Worm (Caenorhabditis elegans) whole organism, young adult: ENCODE data around the gene tag-234.

Experiments used
- C17E4.6 ChIP-seq: fragments of 200-800 bp; sonication (Bioruptor generic); IDR thresholded peaks from 2 replicates; pipeline ENCODE4 v1.3.6; 2022; ENCODE audit warnings: missing genetic modification reagents, missing genetic modification characterization, missing compliant biosample characterization
- F10E7.11 ChIP-seq: sonication (generic microtip); optimal IDR thresholded peaks from 2 replicates; lab custom pipeline; 2017; ENCODE audit warnings: mild to moderate bottlenecking, missing genetic modification characterization, moderate library complexity, missing compliant biosample characterization
- F22D6.2 ChIP-seq: sonication (generic microtip); optimal IDR thresholded peaks from 2 replicates; lab custom pipeline; 2016; ENCODE audit warnings: mild to moderate bottlenecking, missing genetic modification characterization, missing compliant biosample characterization
- F23B12.7 ChIP-seq: sonication (generic microtip); optimal IDR thresholded peaks from 2 replicates; lab custom pipeline; 2017; ENCODE audit warnings: missing genetic modification characterization, mild to moderate bottlenecking, missing compliant biosample characterization, antibody characterized with exemption, moderate library complexity; ENCODE audit not compliant: insufficient read depth
- F33H1.4 ChIP-seq: fragments of 200-800 bp; sonication (Bioruptor generic); IDR thresholded peaks from 2 replicates; pipeline ENCODE4 v1.3.6; 2022; ENCODE audit warnings: missing genetic modification reagents, missing genetic modification characterization, missing compliant biosample characterization
- F52B5.7 ChIP-seq: sonication (generic microtip); optimal IDR thresholded peaks from 2 replicates; lab custom pipeline; 2016; ENCODE audit warnings: mild to moderate bottlenecking, missing genetic modification characterization, missing compliant biosample characterization
- K12H6.12 ChIP-seq: fragments of 200-800 bp; sonication (Bioruptor generic); optimal IDR thresholded peaks from 2 replicates; lab custom pipeline; 2018; ENCODE audit warnings: mild to moderate bottlenecking, missing genetic modification characterization, missing compliant biosample characterization
- Y53F4B.3 ChIP-seq: fragments of 200-800 bp; sonication (Bioruptor generic); IDR thresholded peaks from 2 replicates; pipeline ENCODE4 v1.3.6; 2022; ENCODE audit warnings: missing genetic modification reagents, missing genetic modification characterization, missing compliant biosample characterization
- Y56A3A.18 ChIP-seq: fragments of 200-800 bp; sonication (Bioruptor generic); IDR thresholded peaks from 2 replicates; pipeline ENCODE4 v1.3.6; 2022; ENCODE audit warnings: missing genetic modification reagents, missing genetic modification characterization, missing compliant biosample characterization
- Y79H2A.3 ChIP-seq: fragments of 200-800 bp; sonication (Bioruptor generic); conservative IDR thresholded peaks from 2 replicates; pipeline ENCODE4 v1.3.6; 2022; ENCODE audit warnings: missing genetic modification reagents, missing genetic modification characterization, missing compliant biosample characterization
- ZK185.1 ChIP-seq: sonication (generic microtip); optimal IDR thresholded peaks from 2 replicates; lab custom pipeline; 2016; ENCODE audit warnings: mild to moderate bottlenecking, missing genetic modification characterization, missing compliant biosample characterization; ENCODE audit not compliant: poor library complexity, severe bottlenecking
- akir-1 ChIP-seq: fragments of 200-800 bp; sonication (Bioruptor generic); optimal IDR thresholded peaks from 2 replicates; lab custom pipeline; 2018; ENCODE audit warnings: mild to moderate bottlenecking, missing genetic modification characterization, moderate library complexity, missing compliant biosample characterization
- attf-3 ChIP-seq: fragments of 200-800 bp; sonication (Bioruptor generic); conservative IDR thresholded peaks from 2 replicates; pipeline ENCODE4 v1.3.6; 2022; ENCODE audit warnings: missing genetic modification reagents, missing genetic modification characterization, missing compliant biosample characterization
- attf-5 ChIP-seq: fragments of 200-800 bp; sonication (Bioruptor generic); optimal IDR thresholded peaks from 2 replicates; lab custom pipeline; 2018; ENCODE audit warnings: mild to moderate bottlenecking, missing genetic modification characterization, missing compliant biosample characterization
- bed-1 ChIP-seq: fragments of 200-800 bp; sonication (Bioruptor generic); IDR thresholded peaks from 2 replicates; pipeline ENCODE4 v1.3.6; 2022; ENCODE audit warnings: missing genetic modification reagents, missing genetic modification characterization, missing compliant biosample characterization
- cebp-1 ChIP-seq, 2 experiments: fragments of 200-800 bp in 1 of 2; sonication (Bioruptor generic) in 1 of 2; sonication (generic microtip) in 1 of 2; IDR thresholded peaks in 1 of 2; optimal IDR thresholded peaks in 1 of 2; 2 replicates each; pipeline versions ENCODE4 v1.3.6 to Lab custom; 2017 to 2022; ENCODE audit warnings: missing compliant biosample characterization in 2 of 2, missing genetic modification characterization in 2 of 2, mild to moderate bottlenecking in 1 of 2, missing genetic modification reagents in 1 of 2, moderate library complexity in 1 of 2
- cebp-2 ChIP-seq: fragments of 200-800 bp; sonication (Bioruptor generic); IDR thresholded peaks from 2 replicates; pipeline ENCODE4 v1.3.6; 2022; ENCODE audit warnings: missing genetic modification characterization, missing compliant biosample characterization
- ceh-27 ChIP-seq: fragments of 200-800 bp; sonication (Bioruptor generic); optimal IDR thresholded peaks from 2 replicates; lab custom pipeline; 2018; ENCODE audit warnings: mild to moderate bottlenecking, missing genetic modification characterization, moderate library complexity, missing compliant biosample characterization
- ceh-58 ChIP-seq: fragments of 200-800 bp; sonication (Bioruptor generic); IDR thresholded peaks from 2 replicates; pipeline ENCODE4 v1.3.6; 2022; ENCODE audit warnings: missing genetic modification characterization, missing compliant biosample characterization
- egl-18 ChIP-seq: fragments of 200-800 bp; sonication (Bioruptor generic); IDR thresholded peaks from 2 replicates; pipeline ENCODE4 v1.3.6; 2022; ENCODE audit warnings: missing genetic modification reagents, missing genetic modification characterization, missing compliant biosample characterization
- egrh-3 ChIP-seq: fragments of 200-800 bp; sonication (Bioruptor generic); IDR thresholded peaks from 2 replicates; pipeline ENCODE4 v1.3.6; 2022; ENCODE audit warnings: missing genetic modification reagents, missing genetic modification characterization, missing compliant biosample characterization
- him-1 ChIP-seq: sonication (generic microtip); optimal IDR thresholded peaks from 2 replicates; lab custom pipeline; 2016; ENCODE audit warnings: missing genotype, missing genetic modification reagents, missing genetic modification characterization, missing compliant biosample characterization
- hmg-20 ChIP-seq: fragments of 200-800 bp; sonication (Bioruptor generic); IDR thresholded peaks from 2 replicates; pipeline ENCODE4 v1.3.6; 2022; ENCODE audit warnings: missing genetic modification reagents, missing genetic modification characterization, missing compliant biosample characterization
- hrde-1 ChIP-seq: sonication (generic microtip); optimal IDR thresholded peaks from 2 replicates; lab custom pipeline; 2016; ENCODE audit warnings: missing genetic modification characterization, mild to moderate bottlenecking, missing compliant biosample characterization, moderate library complexity, missing genotype, missing genetic modification reagents, borderline replicate concordance
- hsf-1 ChIP-seq: fragments of 200-800 bp; sonication (Bioruptor generic); IDR thresholded peaks from 2 replicates; pipeline ENCODE4 v1.3.6; 2022; ENCODE audit warnings: missing genetic modification reagents, missing genetic modification characterization, missing compliant biosample characterization
- lag-1 ChIP-seq: fragments of 200-800 bp; sonication (Bioruptor generic); IDR thresholded peaks from 2 replicates; pipeline ENCODE4 v1.3.6; 2022; ENCODE audit warnings: missing genetic modification reagents, missing genetic modification characterization, missing compliant biosample characterization
- let-526 ChIP-seq: fragments of 200-800 bp; sonication (Bioruptor generic); IDR thresholded peaks from 2 replicates; pipeline ENCODE4 v1.3.6; 2022; ENCODE audit warnings: missing genetic modification reagents, missing genetic modification characterization, missing compliant biosample characterization
- lsy-27 ChIP-seq: sonication (generic microtip); optimal IDR thresholded peaks from 2 replicates; lab custom pipeline; 2017; ENCODE audit warnings: missing genetic modification characterization, mild to moderate bottlenecking, missing compliant biosample characterization, antibody characterized with exemption, missing genotype, borderline replicate concordance; ENCODE audit not compliant: insufficient read depth
- madf-8 ChIP-seq: fragments of 200-800 bp; sonication (Bioruptor generic); conservative IDR thresholded peaks from 2 replicates; pipeline ENCODE4 v1.3.6; 2022; ENCODE audit warnings: missing genetic modification reagents, missing genetic modification characterization, missing compliant biosample characterization
- mes-4 ChIP-seq: sonication (generic microtip); optimal IDR thresholded peaks from 2 replicates; lab custom pipeline; 2016; ENCODE audit warnings: missing genotype, missing genetic modification characterization, missing compliant biosample characterization
- nhr-27 ChIP-seq: fragments of 200-800 bp; sonication (Bioruptor generic); optimal IDR thresholded peaks from 2 replicates; lab custom pipeline; 2018; ENCODE audit warnings: mild to moderate bottlenecking, missing genetic modification characterization, moderate library complexity, missing compliant biosample characterization
- nhr-90 ChIP-seq: sonication (generic microtip); optimal IDR thresholded peaks from 2 replicates; lab custom pipeline; 2016; ENCODE audit warnings: missing genotype, mild to moderate bottlenecking, missing genetic modification characterization, missing compliant biosample characterization
- pbrm-1 ChIP-seq: fragments of 200-800 bp; sonication (Bioruptor generic); IDR thresholded peaks from 2 replicates; pipeline ENCODE4 v1.3.6; 2022; ENCODE audit warnings: missing genetic modification reagents, missing genetic modification characterization, missing compliant biosample characterization
- pha-4 ChIP-seq: fragments of 150-350 bp; sonication (generic microtip); optimal IDR thresholded peaks from 2 replicates; lab custom pipeline; 2014; ENCODE audit warnings: missing biosample characterization, missing genetic modification reagents, missing genetic modification characterization
- repo-1 ChIP-seq: sonication (generic microtip); optimal IDR thresholded peaks from 2 replicates; lab custom pipeline; 2017; ENCODE audit warnings: mild to moderate bottlenecking, missing genetic modification characterization, missing compliant biosample characterization
- sea-2 ChIP-seq: fragments of 200-800 bp; sonication (Bioruptor generic); IDR thresholded peaks from 2 replicates; pipeline ENCODE4 v1.3.6; 2022; ENCODE audit warnings: missing genetic modification characterization, missing compliant biosample characterization
- snpc-1.1 ChIP-seq: sonication (generic microtip); optimal IDR thresholded peaks from 2 replicates; lab custom pipeline; 2017; ENCODE audit warnings: missing genetic modification characterization, mild to moderate bottlenecking, missing compliant biosample characterization, antibody characterized with exemption, moderate library complexity, missing genotype, missing genetic modification reagents; ENCODE audit not compliant: insufficient read depth
- snpc-4 ChIP-seq, 5 experiments: fragments of 150-350 bp in 1 of 5; sonication (generic microtip) in 4 of 5; optimal IDR thresholded peaks; 2 replicates each; lab custom pipeline; 2014 to 2018; ENCODE audit warnings: missing genetic modification characterization in 5 of 5, missing biosample characterization in 3 of 5, antibody characterized with exemption in 2 of 5, mild to moderate bottlenecking in 2 of 5, missing compliant biosample characterization in 2 of 5, missing genotype in 2 of 5, moderate library complexity in 2 of 5, missing genetic modification reagents in 1 of 5
- sptf-2 ChIP-seq: fragments of 200-800 bp; sonication (Bioruptor generic); optimal IDR thresholded peaks from 2 replicates; lab custom pipeline; 2018; ENCODE audit warnings: mild to moderate bottlenecking, missing genetic modification characterization, missing compliant biosample characterization
- zfh-2 ChIP-seq: fragments of 200-800 bp; sonication (Bioruptor generic); conservative IDR thresholded peaks from 2 replicates; pipeline ENCODE4 v1.3.6; 2022; ENCODE audit warnings: missing genetic modification reagents, missing genetic modification characterization, missing compliant biosample characterization
- ztf-25 ChIP-seq: fragments of 200-800 bp; sonication (Bioruptor generic); IDR thresholded peaks from 2 replicates; pipeline ENCODE4 v1.3.6; 2022; ENCODE audit warnings: missing genetic modification reagents, missing genetic modification characterization, missing compliant biosample characterization
- ztf-6 ChIP-seq: fragments of 200-800 bp; sonication (Bioruptor generic); IDR thresholded peaks from 2 replicates; pipeline ENCODE4 v1.3.6; 2022; ENCODE audit warnings: missing genetic modification reagents, missing genetic modification characterization, missing compliant biosample characterization

Gene tag-234

DNA sequence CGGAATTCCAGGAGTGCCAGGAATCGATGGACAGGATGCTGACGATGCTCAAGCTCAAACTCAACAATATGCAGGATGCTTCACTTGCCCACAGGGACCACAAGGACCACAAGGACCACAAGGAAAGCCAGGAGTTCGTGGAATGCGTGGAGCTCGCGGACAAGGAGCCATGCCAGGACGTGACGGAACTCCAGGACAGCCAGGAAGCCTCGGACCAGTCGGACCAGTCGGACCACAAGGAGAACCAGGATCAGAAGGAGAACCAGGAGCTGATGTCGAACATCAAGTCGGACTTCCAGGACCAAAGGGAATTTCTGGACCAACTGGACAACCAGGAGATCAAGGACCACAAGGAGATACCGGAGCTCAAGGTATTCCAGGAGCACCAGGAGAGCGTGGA, 32.6 kb upstream of the tag-234 start:
- TF ChIP-seq F52B5.7 (tag; lab: Kevin White, UChicago), result no peak
- no peak for TF ChIP-seq ceh-58
- no peak for TF ChIP-seq nhr-27 (tag; lab: Kevin White, UChicago)
- no peak for TF ChIP-seq Y56A3A.18 (GFP tag; lab: Robert Waterston, UW)
- TF ChIP-seq F33H1.4 (GFP tag; lab: Robert Waterston, UW), result no peak
- TF ChIP-seq hrde-1 (tag; lab: Kevin White, UChicago), result no peak
- TF ChIP-seq C17E4.6, result no peak
- no peak for TF ChIP-seq F23B12.7 (tag; lab: Kevin White, UChicago)
- TF ChIP-seq zfh-2 (GFP tag; lab: Robert Waterston, UW), result peak; percentile 82
- no peak for TF ChIP-seq ZK185.1 (tag; lab: Kevin White, UChicago)
- TF ChIP-seq repo-1 (tag; lab: Kevin White, UChicago), result no peak
- peak; percentile 57; the same call in 1 of the 2 replicates for TF ChIP-seq egrh-3 (GFP tag; lab: Robert Waterston, UW)
- TF ChIP-seq egl-18 (GFP tag; lab: Robert Waterston, UW), result no peak
- no peak for TF ChIP-seq Y79H2A.3 (GFP tag; lab: Robert Waterston, UW)

DNA sequence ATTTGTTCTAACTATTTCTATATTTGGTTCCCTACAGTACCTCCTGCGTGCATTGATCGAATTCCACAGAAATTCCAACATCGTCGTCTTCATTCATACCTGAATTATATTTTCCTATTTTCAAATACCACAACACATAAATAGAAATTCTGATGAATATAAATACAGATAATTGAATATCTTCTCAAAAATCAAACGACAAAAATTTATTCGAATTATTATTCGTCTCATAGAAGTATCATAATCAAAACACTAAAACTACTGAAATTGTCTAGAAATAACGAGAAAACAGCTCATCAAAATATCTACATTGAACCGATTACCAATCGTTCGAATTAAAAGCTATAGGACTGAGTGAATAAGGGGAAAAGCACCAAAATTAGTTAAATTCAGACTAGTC, 30.9 kb upstream of the tag-234 start, which contains the start of gene gtap-1:
TSS of gene gtap-1 (minus strand) at position 101 of the 400 bp plus-strand sequence.
- TF ChIP-seq hmg-20 (GFP tag; lab: Robert Waterston, UW) (no peak), lag-1 (GFP tag; lab: Robert Waterston, UW) (no peak), pha-4 (tag; lab: Kevin White, UChicago) (no peak), ztf-25 (GFP tag; lab: Robert Waterston, UW) (no peak), F33H1.4 (GFP tag; lab: Robert Waterston, UW) (no peak), attf-3 (GFP tag; lab: Robert Waterston, UW) (no peak), lsy-27 (tag; lab: Kevin White, UChicago) (no peak), bed-1 (GFP tag; lab: Robert Waterston, UW) (no peak), him-1 (tag; lab: Kevin White, UChicago) (no peak), hsf-1 (GFP tag; lab: Robert Waterston, UW) (no peak), snpc-1.1 (tag; lab: Kevin White, UChicago) (no peak), akir-1 (no peak), pbrm-1 (no peak), let-526 (no peak), ztf-6 (no peak), sptf-2 (GFP tag; lab: Kevin White, UChicago) (no peak), nhr-90 (tag; lab: Kevin White, UChicago) (no peak), mes-4 (tag; lab: Kevin White, UChicago) (no peak), F10E7.11 (no peak)

DNA sequence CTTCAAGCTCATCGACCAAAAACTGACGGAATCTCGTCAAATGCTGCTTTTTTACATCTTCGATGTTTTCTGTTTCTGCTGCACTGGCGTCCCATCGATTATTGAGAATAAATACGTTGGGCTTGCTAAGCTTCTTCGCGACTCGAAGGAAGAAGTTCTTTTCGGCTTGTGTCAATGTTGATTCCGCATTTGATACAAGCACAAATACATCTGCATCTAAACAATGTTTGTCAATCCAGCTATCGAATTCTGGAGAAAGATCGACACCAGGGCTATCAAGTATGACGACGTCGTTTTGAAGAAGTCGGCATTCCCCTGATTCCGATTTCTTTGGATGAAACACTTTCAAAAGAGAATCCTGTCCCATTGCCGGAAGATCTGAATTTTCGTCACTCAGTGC, 28.8 kb upstream of the tag-234 start:
- no peak for TF ChIP-seq madf-8 (GFP tag; lab: Robert Waterston, UW)

DNA sequence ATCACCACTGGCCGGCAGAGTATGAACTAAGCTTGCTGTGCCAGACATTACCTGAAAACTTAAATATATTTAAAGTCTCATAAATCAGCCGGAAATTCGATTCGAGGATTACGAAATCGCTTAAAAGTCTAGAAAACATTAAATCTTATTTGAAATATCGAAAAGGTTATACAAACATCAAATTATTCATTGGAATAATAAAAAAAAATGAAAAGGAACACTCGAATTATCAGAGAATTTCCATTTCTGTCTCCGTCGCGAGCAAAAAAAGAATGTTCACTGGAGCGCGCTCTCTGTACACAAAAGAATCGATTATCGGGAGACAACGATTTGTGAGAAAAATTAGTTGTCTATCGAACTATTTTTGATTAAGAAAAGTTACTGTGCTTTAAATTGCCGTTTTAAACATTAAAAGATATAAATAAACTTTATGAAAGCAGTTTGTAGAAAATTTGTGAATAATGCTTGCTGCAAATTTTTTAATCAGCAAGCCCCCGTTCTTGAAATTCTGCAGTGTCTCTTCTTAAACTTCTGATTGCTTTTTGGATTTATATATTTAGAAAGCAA, 27.8 kb upstream of the tag-234 start, which contains the start of gene fzo-1:
TSS of gene fzo-1 (minus strand) at position 51 of the 567 bp plus-strand sequence.
- TF ChIP-seq F22D6.2 (tag; lab: Kevin White, UChicago) (no peak), ceh-58 (no peak), sea-2 (GFP tag; lab: Robert Waterston, UW) (no peak), attf-5 (GFP tag; lab: Kevin White, UChicago) (peak; percentile 1), cebp-1 (GFP tag; IDR thresholded peaks at IDR 0.05; lab: Robert Waterston, UW) (no peak), cebp-1 (tag; optimal IDR thresholded peaks at IDR 0.05; lab: Kevin White, UChicago) (peak; percentile 9), Y53F4B.3 (GFP tag; lab: Robert Waterston, UW) (no peak), K12H6.12 (tag; lab: Kevin White, UChicago) (peak; percentile 18), akir-1 (peak; percentile 15), cebp-2 (GFP tag; lab: Robert Waterston, UW) (no peak), lsy-27 (tag; lab: Kevin White, UChicago) (no peak), ceh-27 (GFP tag; lab: Kevin White, UChicago) (peak; percentile 33), snpc-4 (GFP tag; optimal IDR thresholded peaks at IDR 0.05; lab: Kevin White, UChicago) (no peak), snpc-4 (tag; optimal IDR thresholded peaks at IDR 0.05; lab: Kevin White, UChicago) (peak in 2 of 4 experiments; percentile 5 to 49)
